Worm (Caenorhabditis elegans) whole organism, L2 larva: ENCODE results near the gene pfk-1.2.

Source experiments
- C34F6.9 ChIP-seq: fragments of 150-350 bp; optimal IDR thresholded peaks from 2 replicates; lab custom pipeline; 2014; ENCODE audit warnings: missing biosample characterization, missing genetic modification characterization
- F13H6.1 ChIP-seq: sonication (generic microtip); optimal IDR thresholded peaks from 2 replicates; lab custom pipeline; 2016; ENCODE audit warnings: missing genetic modification characterization, missing compliant biosample characterization
- R02D3.7 ChIP-seq: fragments of 150-350 bp; optimal IDR thresholded peaks from 2 replicates; lab custom pipeline; 2014; ENCODE audit warnings: missing biosample characterization, missing genetic modification characterization
- Y55F3AM.14 ChIP-seq: fragments of 200-800 bp; sonication (Bioruptor generic); optimal IDR thresholded peaks from 2 replicates; lab custom pipeline; 2018; ENCODE audit warnings: mild to moderate bottlenecking, missing genetic modification characterization, missing compliant biosample characterization
- ZK546.5 ChIP-seq: sonication (generic microtip); optimal IDR thresholded peaks from 2 replicates; lab custom pipeline; 2017; ENCODE audit warnings: missing biosample characterization, missing genetic modification characterization
- alr-1 ChIP-seq: fragments of 150-350 bp; optimal IDR thresholded peaks from 2 replicates; lab custom pipeline; 2014; ENCODE audit warnings: missing biosample characterization, missing genetic modification characterization
- aly-2 ChIP-seq: fragments of 150-350 bp; optimal IDR thresholded peaks from 2 replicates; lab custom pipeline; 2014; ENCODE audit warnings: missing biosample characterization, missing genetic modification characterization
- ama-1 ChIP-seq: fragments of 150-350 bp; optimal IDR thresholded peaks from 2 replicates; lab custom pipeline; 2018; ENCODE audit warnings: inconsistent platforms
- ceh-16 ChIP-seq: fragments of 150-350 bp; optimal IDR thresholded peaks from 2 replicates; lab custom pipeline; 2014; ENCODE audit warnings: missing biosample characterization, missing genetic modification characterization
- ceh-82 ChIP-seq: fragments of 150-350 bp; optimal IDR thresholded peaks from 2 replicates; lab custom pipeline; 2014; ENCODE audit warnings: missing biosample characterization, missing genetic modification characterization
- crh-2 ChIP-seq: sonication (generic microtip); optimal IDR thresholded peaks from 2 replicates; lab custom pipeline; 2017; ENCODE audit warnings: missing biosample characterization, missing genetic modification characterization
- dmd-4 ChIP-seq: sonication (generic microtip); optimal IDR thresholded peaks from 2 replicates; lab custom pipeline; 2017; ENCODE audit warnings: missing biosample characterization, missing genetic modification characterization
- egl-27 ChIP-seq: sonication (generic microtip); optimal IDR thresholded peaks from 3 replicates; lab custom pipeline; 2017; ENCODE audit warnings: missing biosample characterization, missing genetic modification reagents, missing genetic modification characterization
- elt-1 ChIP-seq: fragments of 150-350 bp; optimal IDR thresholded peaks from 2 replicates; lab custom pipeline; 2014; ENCODE audit warnings: missing biosample characterization, missing genetic modification characterization
- elt-3 ChIP-seq: sonication (generic microtip); optimal IDR thresholded peaks from 2 replicates; lab custom pipeline; 2017; ENCODE audit warnings: missing biosample characterization, missing genetic modification characterization
- fos-1 ChIP-seq: fragments of 150-350 bp; optimal IDR thresholded peaks from 2 replicates; lab custom pipeline; 2014; ENCODE audit warnings: missing biosample characterization, missing genetic modification characterization
- gmeb-1 ChIP-seq: fragments of 150-350 bp; optimal IDR thresholded peaks from 2 replicates; lab custom pipeline; 2014; ENCODE audit warnings: missing biosample characterization, missing genetic modification characterization
- lin-11 ChIP-seq: fragments of 150-350 bp; sonication (generic microtip); optimal IDR thresholded peaks from 2 replicates; lab custom pipeline; 2014; ENCODE audit warnings: missing biosample characterization, missing genetic modification characterization, inconsistent platforms, mixed read lengths
- lin-13 ChIP-seq: fragments of 150-350 bp; optimal IDR thresholded peaks from 2 replicates; lab custom pipeline; 2014; ENCODE audit warnings: missing biosample characterization, missing genetic modification reagents, missing genetic modification characterization
- lin-39 ChIP-seq: fragments of 150-350 bp; optimal IDR thresholded peaks from 2 replicates; lab custom pipeline; 2014; ENCODE audit warnings: missing biosample characterization, missing genetic modification reagents, missing genetic modification characterization
- lsy-2 ChIP-seq, 2 experiments: fragments of 150-350 bp in 1 of 2; sonication (generic microtip) in 1 of 2; optimal IDR thresholded peaks; 2 replicates each; lab custom pipeline; 2014 to 2017; ENCODE audit warnings: missing biosample characterization in 2 of 2, missing genetic modification characterization in 2 of 2
- mab-5 ChIP-seq: fragments of 150-350 bp; optimal IDR thresholded peaks from 2 replicates; lab custom pipeline; 2014; ENCODE audit warnings: missing biosample characterization, missing genetic modification characterization
- mbf-1 ChIP-seq: sonication (generic microtip); optimal IDR thresholded peaks from 2 replicates; lab custom pipeline; 2017; ENCODE audit warnings: missing biosample characterization, missing genetic modification characterization
- mdl-1 ChIP-seq, 2 experiments: fragments of 150-350 bp in 1 of 2; sonication (generic microtip) in 1 of 2; optimal IDR thresholded peaks; 2 replicates each; lab custom pipeline; 2017; ENCODE audit warnings: missing biosample characterization in 2 of 2, missing genetic modification characterization in 2 of 2
- nhr-10 ChIP-seq: sonication (generic microtip); optimal IDR thresholded peaks from 2 replicates; lab custom pipeline; 2017; ENCODE audit warnings: missing biosample characterization, missing genetic modification characterization
- nhr-11 ChIP-seq: fragments of 150-350 bp; optimal IDR thresholded peaks from 2 replicates; lab custom pipeline; 2014; ENCODE audit warnings: missing biosample characterization, missing genetic modification characterization
- nhr-12 ChIP-seq: fragments of 150-350 bp; optimal IDR thresholded peaks from 2 replicates; lab custom pipeline; 2014; ENCODE audit warnings: missing biosample characterization, missing genetic modification characterization
- nhr-129 ChIP-seq: fragments of 150-350 bp; optimal IDR thresholded peaks from 2 replicates; lab custom pipeline; 2014; ENCODE audit warnings: missing biosample characterization, missing genetic modification characterization
- nhr-21 ChIP-seq: fragments of 150-350 bp; optimal IDR thresholded peaks from 2 replicates; lab custom pipeline; 2014; ENCODE audit warnings: missing biosample characterization, missing genetic modification characterization
- nhr-23 ChIP-seq: fragments of 150-350 bp; optimal IDR thresholded peaks from 2 replicates; lab custom pipeline; 2014; ENCODE audit warnings: missing biosample characterization, missing genetic modification reagents, missing genetic modification characterization
- nhr-237 ChIP-seq: fragments of 150-350 bp; optimal IDR thresholded peaks from 2 replicates; lab custom pipeline; 2014; ENCODE audit warnings: missing biosample characterization, missing genetic modification characterization
- nhr-25 ChIP-seq: fragments of 150-350 bp; sonication (generic microtip); optimal IDR thresholded peaks from 3 replicates; lab custom pipeline; 2014; ENCODE audit warnings: missing biosample characterization, missing genetic modification characterization
- nhr-6 ChIP-seq: fragments of 150-350 bp; optimal IDR thresholded peaks from 2 replicates; lab custom pipeline; 2014; ENCODE audit warnings: missing biosample characterization, missing genetic modification characterization
- nhr-77 ChIP-seq: fragments of 150-350 bp; optimal IDR thresholded peaks from 2 replicates; lab custom pipeline; 2014; ENCODE audit warnings: missing biosample characterization, missing genetic modification characterization
- sem-4 ChIP-seq: fragments of 150-350 bp; optimal IDR thresholded peaks from 2 replicates; lab custom pipeline; 2014; ENCODE audit warnings: missing biosample characterization, missing genetic modification reagents, missing genetic modification characterization
- skn-1 ChIP-seq: sonication (generic microtip); optimal IDR thresholded peaks from 2 replicates; lab custom pipeline; 2017; ENCODE audit warnings: missing biosample characterization, missing genetic modification characterization
- sma-3 ChIP-seq: sonication (generic microtip); optimal IDR thresholded peaks from 2 replicates; lab custom pipeline; 2016; ENCODE audit warnings: missing genetic modification reagents, missing genetic modification characterization, missing compliant biosample characterization
- sma-9 ChIP-seq, 2 experiments: fragments of 150-350 bp in 1 of 2; sonication (generic microtip) in 1 of 2; optimal IDR thresholded peaks; 2 replicates each; lab custom pipeline; 2014 to 2016; ENCODE audit warnings: missing genetic modification characterization in 2 of 2, mild to moderate bottlenecking in 1 of 2, missing biosample characterization in 1 of 2, missing compliant biosample characterization in 1 of 2, missing genetic modification reagents in 1 of 2, moderate library complexity in 1 of 2
- snpc-4 ChIP-seq: fragments of 150-350 bp; optimal IDR thresholded peaks from 2 replicates; lab custom pipeline; 2014; ENCODE audit warnings: missing biosample characterization, missing genetic modification characterization
- unc-39 ChIP-seq: fragments of 150-350 bp; optimal IDR thresholded peaks from 2 replicates; lab custom pipeline; 2014; ENCODE audit warnings: missing biosample characterization, missing genetic modification characterization
- unc-55 ChIP-seq: fragments of 150-350 bp; sonication (generic microtip); optimal IDR thresholded peaks from 3 replicates; lab custom pipeline; 2014; ENCODE audit warnings: missing biosample characterization, missing genetic modification reagents, missing genetic modification characterization
- unc-62 ChIP-seq: fragments of 150-350 bp; optimal IDR thresholded peaks from 2 replicates; lab custom pipeline; 2014; ENCODE audit warnings: missing biosample characterization, missing genetic modification reagents, missing genetic modification characterization
- zag-1 ChIP-seq: fragments of 150-350 bp; optimal IDR thresholded peaks from 2 replicates; lab custom pipeline; 2014; ENCODE audit warnings: missing biosample characterization, missing genetic modification characterization
- ztf-1 ChIP-seq: fragments of 200-800 bp; sonication (Bioruptor generic); conservative IDR thresholded peaks from 2 replicates; pipeline ENCODE4 v1.3.6; 2022; ENCODE audit warnings: missing genetic modification characterization, missing compliant biosample characterization
- ztf-11 ChIP-seq: sonication (generic microtip); optimal IDR thresholded peaks from 2 replicates; lab custom pipeline; 2017; ENCODE audit warnings: missing biosample characterization, missing genetic modification characterization
- ztf-4 ChIP-seq: fragments of 150-350 bp; optimal IDR thresholded peaks from 2 replicates; lab custom pipeline; 2014; ENCODE audit warnings: missing biosample characterization, missing genetic modification characterization

pfk-1.2 gene

ce11 chrV:9503152-9503817 lies 28.3 kb upstream of the pfk-1.2 start (continued):
- peak; percentile 44 for TF ChIP-seq fos-1 (tag; lab: Kevin White, UChicago)
- peak; percentile 75 for TF ChIP-seq sma-3
- no peak for TF ChIP-seq R02D3.7 (tag; lab: Kevin White, UChicago)
- TF ChIP-seq lin-39 (tag; lab: Kevin White, UChicago), result no peak
- no peak for TF ChIP-seq mdl-1 (tag; optimal IDR thresholded peaks at IDR 0.05; lab: Kevin White, UChicago)
- peak; percentile 54 for TF ChIP-seq lin-13 (GFP tag; lab: Kevin White, UChicago)
- peak; percentile 67 for TF ChIP-seq egl-27 (tag; lab: Kevin White, UChicago)
- no peak for TF ChIP-seq elt-1 (tag; lab: Kevin White, UChicago)
- peak; percentile 71 for TF ChIP-seq nhr-21
- no peak for TF ChIP-seq aly-2 (tag; lab: Kevin White, UChicago)
- no peak for TF ChIP-seq ceh-82
- peak; percentile 48 for TF ChIP-seq ceh-16
- TF ChIP-seq ztf-1 (GFP tag; lab: Robert Waterston, UW), result no peak
- TF ChIP-seq lin-11 (tag; lab: Kevin White, UChicago), result peak; percentile 51
- TF ChIP-seq nhr-6, result no peak
- TF ChIP-seq alr-1 (tag; lab: Kevin White, UChicago), result no peak
- TF ChIP-seq ZK546.5, result no peak
- no peak for TF ChIP-seq mbf-1 (tag; lab: Kevin White, UChicago)
- no peak for TF ChIP-seq unc-55 (GFP tag; lab: Kevin White, UChicago)
- TF ChIP-seq sma-9 (GFP tag; optimal IDR thresholded peaks at IDR 0.05; lab: Kevin White, UChicago), result peak; percentile 59
- TF ChIP-seq sma-9 (tag; optimal IDR thresholded peaks at IDR 0.05; lab: Kevin White, UChicago), result no peak
- peak; percentile 76 for TF ChIP-seq nhr-129 (tag; lab: Kevin White, UChicago)
- TF ChIP-seq gmeb-1 (tag; lab: Kevin White, UChicago), result peak; percentile 66
- TF ChIP-seq unc-62 (GFP tag; lab: Kevin White, UChicago), result no peak
- no peak for TF ChIP-seq elt-3 (tag; lab: Kevin White, UChicago)
- TF ChIP-seq dmd-4 (tag; lab: Kevin White, UChicago), result no peak
- TF ChIP-seq sem-4, result peak; percentile 34
- no peak for TF ChIP-seq ama-1

- TF ChIP-seq snpc-4 (tag; lab: Kevin White, UChicago), result no peak
- TF ChIP-seq F13H6.1 (tag; lab: Kevin White, UChicago), result no peak
- TF ChIP-seq ztf-11 (tag; lab: Kevin White, UChicago), result no peak
- TF ChIP-seq unc-55 (GFP tag; lab: Kevin White, UChicago), result no peak
- TF ChIP-seq sma-3, result no peak
- no peak for TF ChIP-seq nhr-12
- TF ChIP-seq nhr-129 (tag; lab: Kevin White, UChicago), result no peak
- TF ChIP-seq ztf-4, result no peak
- no peak for TF ChIP-seq nhr-25 (tag; lab: Kevin White, UChicago)
- TF ChIP-seq nhr-77 (tag; lab: Kevin White, UChicago), result no peak
- TF ChIP-seq lin-39 (tag; lab: Kevin White, UChicago), result no peak
- no peak for TF ChIP-seq unc-39
- TF ChIP-seq ZK546.5, result no peak
- TF ChIP-seq egl-27 (tag; lab: Kevin White, UChicago), result no peak
- TF ChIP-seq nhr-10 (tag; lab: Kevin White, UChicago), result no peak
- no peak for TF ChIP-seq alr-1 (tag; lab: Kevin White, UChicago)
- TF ChIP-seq C34F6.9, result no peak
These were observed 27.1 kb upstream of the pfk-1.2 start, which contains the start of gene haao-1 for ce11 chrV:9504474-9504960. Gene haao-1 (plus strand): TSS chrV:9504910.

- TF ChIP-seq snpc-4 (tag; lab: Kevin White, UChicago) (no peak), ama-1 (no peak), F13H6.1 (tag; lab: Kevin White, UChicago) (no peak), lsy-2 (tag; optimal IDR thresholded peaks at IDR 0.05; lab: Kevin White, UChicago) (no peak), nhr-237 (tag; lab: Kevin White, UChicago) (no peak), sma-9 (GFP tag; optimal IDR thresholded peaks at IDR 0.05; lab: Kevin White, UChicago) (peak; percentile 30), sma-9 (tag; optimal IDR thresholded peaks at IDR 0.05; lab: Kevin White, UChicago) (no peak), sma-3 (no peak), gmeb-1 (tag; lab: Kevin White, UChicago) (no peak), skn-1 (tag; lab: Kevin White, UChicago) (no peak), mab-5 (tag; lab: Kevin White, UChicago) (no peak), fos-1 (tag; lab: Kevin White, UChicago) (peak; percentile 78), nhr-11 (no peak), nhr-129 (tag; lab: Kevin White, UChicago) (no peak), nhr-23 (tag; lab: Kevin White, UChicago) (no peak), R02D3.7 (tag; lab: Kevin White, UChicago) (no peak), unc-55 (GFP tag; lab: Kevin White, UChicago) (no peak), elt-3 (tag; lab: Kevin White, UChicago) (no peak), egl-27 (tag; lab: Kevin White, UChicago) (no peak), unc-39 (no peak), ztf-11 (tag; lab: Kevin White, UChicago) (no peak), crh-2 (tag; lab: Kevin White, UChicago) (peak; percentile 10), mdl-1 (tag; optimal IDR thresholded peaks at IDR 0.05; lab: Kevin White, UChicago) (peak in 1 of 2 experiments; percentile 13), alr-1 (tag; lab: Kevin White, UChicago) (no peak), ZK546.5 (no peak), ztf-4 (no peak), nhr-6 (no peak), zag-1 (tag; lab: Kevin White, UChicago) (no peak), Y55F3AM.14 (GFP tag; lab: Kevin White, UChicago) (no peak), nhr-77 (tag; lab: Kevin White, UChicago) (no peak)
These were observed 24.7 kb upstream of the pfk-1.2 start for ce11 chrV:9506931-9507330.
